Fruit fly (Drosophila melanogaster): Measurements from ENCODE around the gene CG32024.

Gene CG32024

DNA sequence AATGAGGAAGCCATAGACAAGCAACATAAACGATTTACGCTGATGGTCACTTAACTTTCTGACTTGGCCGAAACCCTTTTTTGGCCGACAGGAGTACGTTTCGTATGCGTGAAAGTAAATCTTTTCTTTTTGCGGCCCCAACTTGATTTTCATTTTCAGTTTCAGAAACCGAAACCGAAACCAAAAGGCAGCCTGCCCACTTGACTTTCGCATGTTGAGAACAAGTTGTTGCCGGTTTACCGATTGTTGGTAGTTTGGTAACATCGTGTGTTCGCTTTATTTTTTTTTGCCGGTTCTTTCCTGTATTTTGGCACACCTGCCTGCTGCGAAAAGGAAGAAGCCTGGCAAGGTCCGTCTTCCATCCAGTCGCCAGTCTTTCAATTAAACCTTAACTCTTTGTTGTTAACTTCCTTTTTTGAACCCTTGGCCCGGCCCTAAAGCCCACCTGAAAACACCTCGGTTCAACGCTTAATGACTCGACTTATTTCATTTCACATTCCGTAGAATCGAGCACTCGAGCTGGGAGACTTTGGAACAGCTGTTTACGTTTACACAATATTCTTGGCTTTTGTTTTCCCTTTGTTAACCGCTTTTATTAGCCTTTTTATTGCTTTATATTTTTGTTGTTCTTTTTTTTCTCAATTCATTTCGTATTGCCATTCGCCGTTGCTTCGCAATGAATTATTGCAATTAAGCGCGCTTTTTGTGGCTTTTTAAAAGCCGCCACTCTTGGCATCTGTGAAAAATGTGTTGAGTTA lies 32.2 kb upstream of the CG32024 start:
- TF ChIP-seq Myc (optimal IDR thresholded peaks at IDR 0.05), result no peak
- TF ChIP-seq CG9705 (GFP tag; optimal IDR thresholded peaks at IDR 0.05), result no peak
- no peak for TF ChIP-seq sage (GFP tag; optimal IDR thresholded peaks at IDR 0.05)
- no peak for TF ChIP-seq ey (GFP tag; optimal IDR thresholded peaks at IDR 0.05)
- TF ChIP-seq dmrt93B (GFP tag; optimal IDR thresholded peaks at IDR 0.05), result no peak
- TF ChIP-seq usp (GFP tag; optimal IDR thresholded peaks at IDR 0.05), result no peak
- no peak for TF ChIP-seq dl (GFP tag; optimal IDR thresholded peaks at IDR 0.05; ENCODE audit: insufficient read depth in 1 of 2, partially characterized antibody in 2 of 2)
- TF ChIP-seq Vsx2 (GFP tag; optimal IDR thresholded peaks at IDR 0.05; ENCODE audit: partially characterized antibody), result peak; percentile 5
- TF ChIP-seq sv (GFP tag; optimal IDR thresholded peaks at IDR 0.05), result no peak
- no peak for TF ChIP-seq brk (GFP tag; optimal IDR thresholded peaks at IDR 0.05)
- no peak for TF ChIP-seq pan (optimal IDR thresholded peaks at IDR 0.05)
- peak; percentile 49 for TF ChIP-seq CrebA (GFP tag; optimal IDR thresholded peaks at IDR 0.05; ENCODE audit: borderline replicate concordance)
- TF ChIP-seq fru (GFP tag; optimal IDR thresholded peaks at IDR 0.05), result peak; percentile 40
- no peak for TF ChIP-seq foxo (GFP tag; optimal IDR thresholded peaks at IDR 0.05)
- TF ChIP-seq Dif (GFP tag; optimal IDR thresholded peaks at IDR 0.05; ENCODE audit: partially characterized antibody), result no peak
- no peak for TF ChIP-seq Abd-B (GFP tag; optimal IDR thresholded peaks at IDR 0.05)
- no peak for TF ChIP-seq CG32264 (GFP tag; optimal IDR thresholded peaks at IDR 0.05)
- TF ChIP-seq br (GFP tag; optimal IDR thresholded peaks at IDR 0.05), result peak; percentile 10
- TF ChIP-seq lola (GFP tag; optimal IDR thresholded peaks at IDR 0.05), result no peak
- peak; percentile 74 for TF ChIP-seq psq (GFP tag; optimal IDR thresholded peaks at IDR 0.05)
- TF ChIP-seq Sp1 (GFP tag; optimal IDR thresholded peaks at IDR 0.05), result peak; percentile 44
- no peak for TF ChIP-seq Mio (GFP tag; optimal IDR thresholded peaks at IDR 0.05)
- TF ChIP-seq woc (GFP tag; optimal IDR thresholded peaks at IDR 0.05), result no peak
- no peak for TF ChIP-seq Jra (GFP tag; optimal IDR thresholded peaks at IDR 0.05)
- TF ChIP-seq h (GFP tag; optimal IDR thresholded peaks at IDR 0.05), result no peak
- TF ChIP-seq dsf (GFP tag; optimal IDR thresholded peaks at IDR 0.05; ENCODE audit: borderline replicate concordance), result no peak
- no peak for TF ChIP-seq Hr78 (GFP tag; optimal IDR thresholded peaks at IDR 0.05)
- no peak for TF ChIP-seq OdsH (GFP tag; optimal IDR thresholded peaks at IDR 0.05)
- no peak for TF ChIP-seq GATAd (GFP tag; optimal IDR thresholded peaks at IDR 0.05)
- no peak for TF ChIP-seq Rel (GFP tag; optimal IDR thresholded peaks at IDR 0.05)
- TF ChIP-seq Rel (tag; optimal IDR thresholded peaks at IDR 0.05), result peak; percentile 2
- no peak for TF ChIP-seq N (GFP tag; optimal IDR thresholded peaks at IDR 0.05)
- peak; percentile 25 for TF ChIP-seq rgr (GFP tag; optimal IDR thresholded peaks at IDR 0.05)
- no peak for TF ChIP-seq tai (GFP tag; optimal IDR thresholded peaks at IDR 0.05)
- TF ChIP-seq Hnf4 (GFP tag; optimal IDR thresholded peaks at IDR 0.05), result peak; percentile 10
- no peak for TF ChIP-seq HLH106 (tag; optimal IDR thresholded peaks at IDR 0.05)
- TF ChIP-seq Hr83 (GFP tag; optimal IDR thresholded peaks at IDR 0.05; ENCODE audit: poor library complexity, severe bottlenecking), result no peak
- TF ChIP-seq jim (GFP tag; optimal IDR thresholded peaks at IDR 0.05), result no peak

DNA sequence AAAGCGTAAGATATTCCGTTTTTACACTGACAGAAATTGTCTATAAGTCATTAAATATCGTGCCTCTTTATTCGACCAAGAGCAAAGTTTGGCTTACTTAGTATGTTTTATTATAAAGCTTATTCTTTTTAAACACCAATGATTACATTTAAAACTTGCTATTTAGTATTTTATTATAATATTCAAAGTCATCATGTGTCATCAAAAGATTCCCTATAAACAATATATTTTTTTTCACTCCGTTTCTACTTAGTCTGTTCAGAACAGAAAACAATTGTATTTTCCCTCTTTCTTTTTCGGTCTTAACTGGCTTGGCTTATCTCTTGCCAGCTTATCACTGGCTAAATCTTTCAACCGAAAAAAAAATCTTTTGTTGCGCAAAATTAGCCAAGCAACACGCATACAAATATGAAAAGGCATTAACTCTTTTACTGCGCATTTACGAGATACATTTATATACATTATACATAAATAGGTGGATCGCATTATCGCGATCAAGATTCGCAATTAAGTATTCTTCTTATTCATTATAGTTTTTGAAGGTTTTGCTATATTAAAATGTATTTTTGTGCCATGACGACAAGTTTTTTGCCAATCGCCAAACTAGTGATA lies 30.0 kb upstream of the CG32024 start:
- TF ChIP-seq CrebA (GFP tag; optimal IDR thresholded peaks at IDR 0.05; ENCODE audit: borderline replicate concordance), result no peak
- TF ChIP-seq sage (GFP tag; optimal IDR thresholded peaks at IDR 0.05), result peak; percentile 23
- no peak for TF ChIP-seq Hr78 (GFP tag; optimal IDR thresholded peaks at IDR 0.05)
- TF ChIP-seq foxo (GFP tag; optimal IDR thresholded peaks at IDR 0.05), result peak in 1 of 2 experiments; percentile 4
- no peak for TF ChIP-seq Myc (optimal IDR thresholded peaks at IDR 0.05)
- TF ChIP-seq Dfd (GFP tag; optimal IDR thresholded peaks at IDR 0.05), result no peak
- no peak for TF ChIP-seq Hr83 (GFP tag; optimal IDR thresholded peaks at IDR 0.05; ENCODE audit: poor library complexity, severe bottlenecking)
- TF ChIP-seq fru (GFP tag; optimal IDR thresholded peaks at IDR 0.05), result no peak
- peak; percentile 64 for TF ChIP-seq Vsx2 (GFP tag; optimal IDR thresholded peaks at IDR 0.05; ENCODE audit: partially characterized antibody)
- TF ChIP-seq sv (GFP tag; optimal IDR thresholded peaks at IDR 0.05), result no peak
- TF ChIP-seq GATAd (GFP tag; optimal IDR thresholded peaks at IDR 0.05), result no peak
- no peak for TF ChIP-seq br (GFP tag; optimal IDR thresholded peaks at IDR 0.05)
- TF ChIP-seq Jra (GFP tag; optimal IDR thresholded peaks at IDR 0.05), result no peak
- TF ChIP-seq OdsH (GFP tag; optimal IDR thresholded peaks at IDR 0.05), result peak; percentile 16
- TF ChIP-seq Rel (GFP tag; optimal IDR thresholded peaks at IDR 0.05), result no peak
- TF ChIP-seq Rel (tag; optimal IDR thresholded peaks at IDR 0.05), result peak; percentile 96
- TF ChIP-seq tai (GFP tag; optimal IDR thresholded peaks at IDR 0.05), result no peak
- no peak for TF ChIP-seq usp (GFP tag; optimal IDR thresholded peaks at IDR 0.05)
- TF ChIP-seq dmrt93B (GFP tag; optimal IDR thresholded peaks at IDR 0.05), result no peak
- peak; percentile 1 for TF ChIP-seq ey (GFP tag; optimal IDR thresholded peaks at IDR 0.05)
- TF ChIP-seq Sp1 (GFP tag; optimal IDR thresholded peaks at IDR 0.05), result no peak
- peak; percentile 13 for TF ChIP-seq rgr (GFP tag; optimal IDR thresholded peaks at IDR 0.05)
- TF ChIP-seq dsf (GFP tag; optimal IDR thresholded peaks at IDR 0.05; ENCODE audit: borderline replicate concordance), result no peak
- no peak for TF ChIP-seq Abd-B (GFP tag; optimal IDR thresholded peaks at IDR 0.05)
- no peak for TF ChIP-seq lola (GFP tag; optimal IDR thresholded peaks at IDR 0.05)
- TF ChIP-seq dl (GFP tag; optimal IDR thresholded peaks at IDR 0.05; ENCODE audit: insufficient read depth in 1 of 2, partially characterized antibody in 2 of 2), result no peak
- no peak for TF ChIP-seq CG32264 (GFP tag; optimal IDR thresholded peaks at IDR 0.05)
- no peak for TF ChIP-seq Hnf4 (GFP tag; optimal IDR thresholded peaks at IDR 0.05)
- TF ChIP-seq HLH106 (tag; optimal IDR thresholded peaks at IDR 0.05), result peak; percentile 24
- TF ChIP-seq woc (GFP tag; optimal IDR thresholded peaks at IDR 0.05), result no peak
- peak; percentile 24 for TF ChIP-seq psq (GFP tag; optimal IDR thresholded peaks at IDR 0.05)
- peak; percentile 31 for TF ChIP-seq brk (GFP tag; optimal IDR thresholded peaks at IDR 0.05)
- TF ChIP-seq Dif (GFP tag; optimal IDR thresholded peaks at IDR 0.05; ENCODE audit: partially characterized antibody), result no peak
- TF ChIP-seq CG9705 (GFP tag; optimal IDR thresholded peaks at IDR 0.05), result no peak
- no peak for TF ChIP-seq N (GFP tag; optimal IDR thresholded peaks at IDR 0.05)
- no peak for TF ChIP-seq jim (GFP tag; optimal IDR thresholded peaks at IDR 0.05)
- TF ChIP-seq Mio (GFP tag; optimal IDR thresholded peaks at IDR 0.05), result no peak
- peak; percentile 3 for TF ChIP-seq h (GFP tag; optimal IDR thresholded peaks at IDR 0.05)
- TF ChIP-seq pan (optimal IDR thresholded peaks at IDR 0.05), result no peak
